Fruit fly (Drosophila melanogaster) whole organism, embryonic: ENCODE results near the gene CHOp24.

Experiments used
- CG10565 ChIP-seq: fragments of 200-800 bp; sonication (Bioruptor generic); optimal IDR thresholded peaks from 3 replicates; lab custom pipeline; 2016; ENCODE audit warnings: missing biosample characterization, mild to moderate bottlenecking, missing genetic modification characterization
- CG14050 ChIP-seq: fragments of 200-800 bp; sonication (Bioruptor generic); IDR thresholded peaks from 3 replicates; pipeline ENCODE4 v1.3.6; 2022; ENCODE audit warnings: missing biosample characterization, missing genetic modification characterization
- CG15073 ChIP-seq: fragments of 200-800 bp; sonication (Bioruptor generic); optimal IDR thresholded peaks from 2 replicates; lab custom pipeline; 2016; ENCODE audit warnings: missing biosample characterization, missing genetic modification characterization
- CG17385 ChIP-seq: fragments of 200-800 bp; sonication (Bioruptor generic); optimal IDR thresholded peaks from 3 replicates; lab custom pipeline; 2018; ENCODE audit warnings: missing biosample characterization, mild to moderate bottlenecking, missing genetic modification characterization
- CG32767 ChIP-seq: fragments of 200-800 bp; sonication (Bioruptor generic); IDR thresholded peaks from 2 replicates; pipeline ENCODE4 v1.3.6; 2022; ENCODE audit warnings: missing biosample characterization, missing genetic modification characterization
- CG34376 ChIP-seq: fragments of 200-800 bp; sonication (Bioruptor generic); optimal IDR thresholded peaks from 2 replicates; lab custom pipeline; 2018; ENCODE audit warnings: missing biosample characterization, mild to moderate bottlenecking, missing genetic modification characterization
- CG4424 ChIP-seq: fragments of 200-800 bp; sonication (Bioruptor generic); optimal IDR thresholded peaks from 3 replicates; lab custom pipeline; 2016; ENCODE audit warnings: missing biosample characterization, missing genetic modification characterization
- H2.0 ChIP-seq: fragments of 200-800 bp; sonication (Bioruptor generic); IDR thresholded peaks from 2 replicates; pipeline ENCODE4 v1.3.6; 2022; ENCODE audit warnings: missing biosample characterization, missing genetic modification characterization
- MTF-1 ChIP-seq: fragments of 200-800 bp; sonication (Bioruptor generic); optimal IDR thresholded peaks from 2 replicates; lab custom pipeline; 2018; ENCODE audit warnings: missing biosample characterization, mild to moderate bottlenecking, missing genetic modification characterization, borderline replicate concordance
- lbe ChIP-seq: fragments of 200-800 bp; sonication (Bioruptor generic); optimal IDR thresholded peaks from 2 replicates; lab custom pipeline; 2016; ENCODE audit warnings: missing biosample characterization, mild to moderate bottlenecking, missing genetic modification characterization

DNA sequence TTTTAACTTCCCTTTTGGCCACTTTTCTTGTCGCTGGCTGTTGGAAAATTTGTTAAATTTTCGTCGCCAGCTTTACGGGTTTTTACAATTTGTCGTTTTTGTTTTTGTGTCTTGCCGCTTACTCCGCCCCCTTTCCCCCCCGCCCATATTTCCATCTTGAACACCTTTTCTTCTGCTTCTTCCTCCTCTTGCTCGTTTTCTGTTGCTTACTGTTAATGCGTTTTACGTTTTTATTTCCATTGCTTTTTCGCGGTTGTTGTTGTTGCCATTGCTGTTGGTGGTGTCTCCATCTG, 50.0 kb downstream of the CHOp24 start:
- no peak for TF ChIP-seq CG4424
- TF ChIP-seq H2.0 = no peak
- no peak for TF ChIP-seq CG32767 (GFP tag; lab: Robert Waterston, UW)
- no peak for TF ChIP-seq CG15073 (GFP tag; lab: Kevin White, UChicago)
- TF ChIP-seq CG34376 (GFP tag; lab: Kevin White, UChicago) = no peak
- TF ChIP-seq CG17385 = peak; percentile 69
- no peak for TF ChIP-seq CG14050 (GFP tag; lab: Robert Waterston, UW)
- no peak for TF ChIP-seq lbe (GFP tag; lab: Kevin White, UChicago)
- TF ChIP-seq MTF-1 (GFP tag; lab: Kevin White, UChicago) = no peak
- no peak for TF ChIP-seq CG10565 (GFP tag; lab: Kevin White, UChicago)
